Fruit fly (Drosophila melanogaster): Measurements from ENCODE around the gene CG10375.

Gene CG10375

DNA sequence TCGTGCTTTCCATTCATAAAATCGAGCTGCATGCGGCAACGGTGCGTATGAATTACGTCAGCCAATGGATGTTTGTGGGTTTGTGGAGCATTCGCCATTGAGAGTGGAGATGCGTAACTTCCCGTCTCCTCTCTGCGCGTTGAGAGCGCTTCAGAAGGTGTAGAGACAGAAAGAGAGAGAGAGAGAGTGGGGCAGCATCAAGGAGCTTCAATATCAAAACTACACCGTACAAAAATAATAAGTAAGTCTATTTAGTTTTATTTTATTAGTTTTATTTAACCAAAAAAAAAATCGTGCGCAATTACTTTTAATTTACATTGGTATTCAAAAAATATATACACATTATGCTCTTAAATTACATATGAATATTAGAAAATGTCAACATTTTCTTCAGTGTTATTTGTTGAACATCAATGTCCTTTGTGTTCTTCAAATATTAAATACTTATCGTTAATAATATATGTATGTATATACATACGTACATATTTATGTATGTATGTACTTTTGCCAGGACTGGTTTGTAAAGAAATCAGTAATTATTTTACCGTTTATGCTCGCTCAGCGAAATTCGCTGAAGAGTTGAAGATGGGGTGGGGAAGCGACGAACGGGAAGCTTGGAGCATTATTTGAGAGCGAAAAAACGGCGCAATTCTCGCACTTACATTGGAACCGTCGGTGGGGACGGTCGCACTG is 44.7 kb upstream of the CG10375 start, which contains the start of gene CG10365 (continued):
- TF ChIP-seq CG8388 (GFP tag; optimal IDR thresholded peaks at IDR 0.05) (peak; percentile 90), CoRest (tag; optimal IDR thresholded peaks at IDR 0.05) (peak; percentile 93), CG30403 (GFP tag; optimal IDR thresholded peaks at IDR 0.05) (peak; percentile 90), Abd-B (GFP tag; optimal IDR thresholded peaks at IDR 0.05) (peak; percentile 43), lilli (GFP tag; optimal IDR thresholded peaks at IDR 0.05) (peak; percentile 52), Hand (GFP tag; optimal IDR thresholded peaks at IDR 0.05) (peak; percentile 88), CG13624 (GFP tag; optimal IDR thresholded peaks at IDR 0.05) (no peak), Blimp-1 (GFP tag; optimal IDR thresholded peaks at IDR 0.05) (peak; percentile 85), aop (GFP tag; IDR thresholded peaks at IDR 0.05) (no peak), CG8281 (tag; optimal IDR thresholded peaks at IDR 0.05) (peak; percentile 64), CG10654 (GFP tag; optimal IDR thresholded peaks at IDR 0.05) (peak; percentile 73), CG17328 (GFP tag; IDR thresholded peaks at IDR 0.05) (peak; percentile 85), nau (GFP tag; optimal IDR thresholded peaks at IDR 0.05) (peak; percentile 83), otp (GFP tag; IDR thresholded peaks at IDR 0.05) (0 out of 3 replicates have a peak, but pooled peaks have one; percentile 19), CG2199 (GFP tag; IDR thresholded peaks at IDR 0.05) (no peak), lab (GFP tag; optimal IDR thresholded peaks at IDR 0.05) (peak; percentile 92), CG34422 (GFP tag; IDR thresholded peaks at IDR 0.05) (peak; percentile 76), Sox102F (GFP tag; optimal IDR thresholded peaks at IDR 0.05) (peak; percentile 93), CG10431 (GFP tag; optimal IDR thresholded peaks at IDR 0.05) (no peak), CG18011 (GFP tag; optimal IDR thresholded peaks at IDR 0.05) (peak; percentile 34), CG14710 (tag; optimal IDR thresholded peaks at IDR 0.05) (peak; percentile 67), Opbp (GFP tag; IDR thresholded peaks at IDR 0.05; ENCODE audit: partially characterized antibody) (no peak), CG11560 (tag; IDR thresholded peaks at IDR 0.05) (peak; percentile 51; the same call in 2 of the 3 replicates), nerfin-1 (tag; optimal IDR thresholded peaks at IDR 0.05) (peak; percentile 80), CG6175 (GFP tag; IDR thresholded peaks at IDR 0.05) (0 out of 3 replicates have a peak, but pooled peaks have one; percentile 46), Aef1 (GFP tag; IDR thresholded peaks at IDR 0.05) (peak; percentile 78), Ravus (GFP tag; IDR thresholded peaks at IDR 0.05) (peak; percentile 76), sisA (GFP tag; IDR thresholded peaks at IDR 0.05) (peak; percentile 76), Sin3A (optimal IDR thresholded peaks at IDR 0.05) (no peak), h (optimal IDR thresholded peaks at IDR 0.05) (no peak), Mad (GFP tag; optimal IDR thresholded peaks at IDR 0.05) (no peak), tna (GFP tag; IDR thresholded peaks at IDR 0.05; ENCODE audit: partially characterized antibody) (no peak; the same call in 1 of the 2 replicates), Dll (GFP tag; IDR thresholded peaks at IDR 0.05; ENCODE audit: partially characterized antibody) (no peak), lbe (GFP tag; optimal IDR thresholded peaks at IDR 0.05) (peak; percentile 3), inv (GFP tag; IDR thresholded peaks at IDR 0.05; ENCODE audit: partially characterized antibody) (no peak), GATAe (GFP tag; conservative IDR thresholded peaks at IDR 0.05) (peak; percentile 30; the same call in 1 of the 2 replicates), NK7.1 (GFP tag; optimal IDR thresholded peaks at IDR 0.05) (no peak), CG5953 (GFP tag; IDR thresholded peaks at IDR 0.05) (peak; percentile 63; the same call in 1 of the 2 replicates), Dbx (GFP tag; IDR thresholded peaks at IDR 0.05) (peak; percentile 85), Meics (GFP tag; optimal IDR thresholded peaks at IDR 0.05) (peak; percentile 93), Side (GFP tag; optimal IDR thresholded peaks at IDR 0.05) (no peak), CG1603 (tag; optimal IDR thresholded peaks at IDR 0.05) (peak; percentile 46), her (GFP tag; optimal IDR thresholded peaks at IDR 0.05) (no peak), CG3726 (GFP tag; IDR thresholded peaks at IDR 0.05) (peak; percentile 66; the same call in 1 of the 3 replicates), lmd (GFP tag; IDR thresholded peaks at IDR 0.05) (peak; percentile 85), p53 (GFP tag; optimal IDR thresholded peaks at IDR 0.05) (no peak), CG17912 (GFP tag; optimal IDR thresholded peaks at IDR 0.05) (no peak), Nf-YB (GFP tag; optimal IDR thresholded peaks at IDR 0.05) (peak; percentile 77), CG2116 (GFP tag; optimal IDR thresholded peaks at IDR 0.05) (peak; percentile 56), pb (GFP tag; optimal IDR thresholded peaks at IDR 0.05) (no peak)

Data from whole organism, embryonic.